Fruit fly (Drosophila melanogaster) whole organism, embryonic: ENCODE data around the gene Xport-B.

Source experiments
- Ada2b ChIP-seq: fragments of 200-800 bp; sonication (Bioruptor generic); IDR thresholded peaks from 2 replicates; pipeline ENCODE4 v1.3.6; 2022; ENCODE audit warnings: missing biosample characterization, missing genetic modification characterization
- Blimp-1 ChIP-seq: fragments of 200-800 bp; sonication (Bioruptor generic); optimal IDR thresholded peaks from 3 replicates; lab custom pipeline; 2018; ENCODE audit warnings: missing biosample characterization, missing genetic modification characterization, mild to moderate bottlenecking, moderate library complexity, missing genetic modification reagents
- CG10209 ChIP-seq: fragments of 200-800 bp; sonication (Bioruptor generic); optimal IDR thresholded peaks from 3 replicates; lab custom pipeline; 2017; ENCODE audit warnings: missing biosample characterization, mild to moderate bottlenecking, missing genetic modification characterization, missing genetic modification reagents
- CG10321 ChIP-seq: fragments of 200-800 bp; sonication (Bioruptor generic); IDR thresholded peaks from 2 replicates; pipeline ENCODE4 v1.3.6; 2022; ENCODE audit warnings: missing biosample characterization, missing genetic modification characterization
- CG11504 ChIP-seq: fragments of 200-800 bp; sonication (Bioruptor generic); optimal IDR thresholded peaks from 3 replicates; lab custom pipeline; 2019; ENCODE audit warnings: missing biosample characterization, mild to moderate bottlenecking, missing genetic modification characterization, moderate library complexity
- CG13287 ChIP-seq: fragments of 200-800 bp; sonication (Bioruptor generic); IDR thresholded peaks from 2 replicates; pipeline ENCODE4 v1.3.6; 2022; ENCODE audit warnings: missing biosample characterization, missing genetic modification characterization; ENCODE audit not compliant: partially characterized antibody
- CG13296 ChIP-seq: fragments of 200-800 bp; sonication (Bioruptor generic); optimal IDR thresholded peaks from 3 replicates; lab custom pipeline; 2018; ENCODE audit warnings: missing biosample characterization, mild to moderate bottlenecking, missing genetic modification characterization
- CG14710 ChIP-seq: fragments of 200-800 bp; sonication (Bioruptor generic); optimal IDR thresholded peaks from 3 replicates; lab custom pipeline; 2019; ENCODE audit warnings: missing biosample characterization, mild to moderate bottlenecking, missing genetic modification characterization, moderate library complexity
- CG14965 ChIP-seq: fragments of 200-800 bp; sonication (Bioruptor generic); optimal IDR thresholded peaks from 2 replicates; lab custom pipeline; 2016; ENCODE audit warnings: missing biosample characterization, missing genetic modification characterization, borderline replicate concordance
- CG15269 ChIP-seq: fragments of 200-800 bp; sonication (Bioruptor generic); optimal IDR thresholded peaks from 2 replicates; lab custom pipeline; 2018; ENCODE audit warnings: missing biosample characterization, mild to moderate bottlenecking, missing genetic modification characterization, moderate library complexity
- CG1602 ChIP-seq: fragments of 200-800 bp; sonication (Bioruptor generic); optimal IDR thresholded peaks from 3 replicates; lab custom pipeline; 2016; ENCODE audit warnings: missing biosample characterization, missing genetic modification characterization
- CG17186 ChIP-seq: fragments of 200-800 bp; sonication (Bioruptor generic); optimal IDR thresholded peaks from 3 replicates; lab custom pipeline; 2017; ENCODE audit warnings: missing biosample characterization, missing genetic modification reagents, missing genetic modification characterization
- CG18599 ChIP-seq: fragments of 200-800 bp; sonication (Bioruptor generic); optimal IDR thresholded peaks from 3 replicates; lab custom pipeline; 2017; ENCODE audit warnings: missing biosample characterization, missing genetic modification characterization, mild to moderate bottlenecking, moderate library complexity, missing genetic modification reagents
- CG3995 ChIP-seq: fragments of 200-800 bp; sonication (Bioruptor generic); optimal IDR thresholded peaks from 3 replicates; lab custom pipeline; 2016; ENCODE audit warnings: missing biosample characterization, missing genetic modification characterization
- CG4328 ChIP-seq: fragments of 200-800 bp; sonication (Bioruptor generic); optimal IDR thresholded peaks from 3 replicates; lab custom pipeline; 2017; ENCODE audit warnings: missing biosample characterization, missing genetic modification reagents, missing genetic modification characterization
- CG4854 ChIP-seq: fragments of 200-800 bp; sonication (Bioruptor generic); optimal IDR thresholded peaks from 2 replicates; lab custom pipeline; 2016; ENCODE audit warnings: missing biosample characterization, missing genetic modification characterization, inconsistent platforms
- CG7786 ChIP-seq: fragments of 200-800 bp; sonication (Bioruptor generic); optimal IDR thresholded peaks from 2 replicates; lab custom pipeline; 2016; ENCODE audit warnings: missing biosample characterization, missing genetic modification characterization
- CG7963 ChIP-seq: fragments of 200-800 bp; sonication (Bioruptor generic); IDR thresholded peaks from 3 replicates; pipeline ENCODE4 v1.3.6; 2022; ENCODE audit warnings: missing biosample characterization, missing genetic modification characterization; ENCODE audit not compliant: partially characterized antibody
- CG8359 ChIP-seq: fragments of 200-800 bp; sonication (Bioruptor generic); optimal IDR thresholded peaks from 2 replicates; lab custom pipeline; 2017; ENCODE audit warnings: missing biosample characterization, mild to moderate bottlenecking, missing genetic modification characterization, borderline replicate concordance
- CG9437 ChIP-seq: fragments of 200-800 bp; sonication (Bioruptor generic); optimal IDR thresholded peaks from 2 replicates; lab custom pipeline; 2018; ENCODE audit warnings: missing biosample characterization, mild to moderate bottlenecking, missing genetic modification characterization
- CG9727 ChIP-seq: fragments of 200-800 bp; sonication (Bioruptor generic); optimal IDR thresholded peaks from 3 replicates; lab custom pipeline; 2017; ENCODE audit warnings: missing biosample characterization, mild to moderate bottlenecking, missing genetic modification characterization
- CG9876 ChIP-seq: fragments of 200-800 bp; sonication (Bioruptor generic); optimal IDR thresholded peaks from 2 replicates; lab custom pipeline; 2016; ENCODE audit warnings: missing biosample characterization, missing genetic modification characterization
- Fer1 ChIP-seq: fragments of 200-800 bp; sonication (Bioruptor generic); optimal IDR thresholded peaks from 2 replicates; lab custom pipeline; 2017; ENCODE audit warnings: missing biosample characterization, mild to moderate bottlenecking, missing genetic modification characterization
- Lpt ChIP-seq: fragments of >200 bp; optimal IDR thresholded peaks from 2 replicates; lab custom pipeline; 2018; ENCODE audit warnings: missing biosample characterization, missing genetic modification characterization
- Med ChIP-seq: fragments of 200-800 bp; sonication (Bioruptor generic); peaks from one replicate; lab custom pipeline; 2016; ENCODE audit warnings: missing biosample characterization, missing genetic modification characterization, mild to moderate bottlenecking, inconsistent platforms, moderate library complexity
- Neu2 ChIP-seq: fragments of 200-800 bp; sonication (Bioruptor generic); optimal IDR thresholded peaks from 3 replicates; lab custom pipeline; 2016; ENCODE audit warnings: missing biosample characterization, missing genetic modification characterization, borderline replicate concordance
- Pdp1 ChIP-seq, 2 experiments: fragments of 200-800 bp; sonication (Bioruptor generic); optimal IDR thresholded peaks; 3 replicates each; lab custom pipeline; 2016; ENCODE audit warnings: missing biosample characterization in 2 of 2, missing genetic modification characterization in 2 of 2, mild to moderate bottlenecking in 1 of 2, moderate library complexity in 1 of 2
- Side ChIP-seq: fragments of 200-800 bp; sonication (Bioruptor generic); optimal IDR thresholded peaks from 2 replicates; lab custom pipeline; 2016; ENCODE audit warnings: missing biosample characterization, missing genetic modification characterization
- Sry-β ChIP-seq: fragments of 200-800 bp; sonication (Bioruptor generic); optimal IDR thresholded peaks from 2 replicates; lab custom pipeline; 2018; ENCODE audit warnings: missing biosample characterization, mild to moderate bottlenecking, missing genetic modification characterization, moderate library complexity
- ac ChIP-seq: fragments of 200-800 bp; sonication (Bioruptor generic); optimal IDR thresholded peaks from 3 replicates; lab custom pipeline; 2017; ENCODE audit warnings: missing biosample characterization, mild to moderate bottlenecking, missing genetic modification characterization
- cg ChIP-seq: fragments of 200-800 bp; sonication (Bioruptor generic); optimal IDR thresholded peaks from 3 replicates; lab custom pipeline; 2019; ENCODE audit warnings: missing biosample characterization, mild to moderate bottlenecking, missing genetic modification characterization, moderate library complexity
- ci ChIP-seq: fragments of 200-800 bp; sonication (Bioruptor generic); IDR thresholded peaks from 3 replicates; pipeline ENCODE4 v1.3.6; 2022; ENCODE audit warnings: missing biosample characterization, missing genetic modification characterization
- da ChIP-seq: fragments of 200-800 bp; sonication (Bioruptor generic); optimal IDR thresholded peaks from 2 replicates; lab custom pipeline; 2016; ENCODE audit warnings: missing biosample characterization, missing genetic modification characterization
- dan ChIP-seq: fragments of 200-800 bp; sonication (Bioruptor generic); IDR thresholded peaks from 2 replicates; pipeline ENCODE4 v1.3.6; 2022; ENCODE audit warnings: missing biosample characterization, missing genetic modification characterization
- dmrt11E ChIP-seq: fragments of 200-800 bp; sonication (Bioruptor generic); optimal IDR thresholded peaks from 3 replicates; lab custom pipeline; 2018; ENCODE audit warnings: missing biosample characterization, mild to moderate bottlenecking, missing genetic modification characterization, moderate library complexity
- ems ChIP-seq: fragments of 200-800 bp; sonication (Bioruptor generic); optimal IDR thresholded peaks from 3 replicates; lab custom pipeline; 2016; ENCODE audit warnings: missing biosample characterization, missing genetic modification characterization
- ewg ChIP-seq: fragments of 200-800 bp; sonication (Bioruptor generic); optimal IDR thresholded peaks from 3 replicates; lab custom pipeline; 2017; ENCODE audit warnings: mild to moderate bottlenecking, missing biosample characterization, missing genetic modification reagents, missing genetic modification characterization
- jumu ChIP-seq: fragments of 200-800 bp; sonication (Bioruptor generic); optimal IDR thresholded peaks from 3 replicates; lab custom pipeline; 2016; ENCODE audit warnings: missing biosample characterization, missing genetic modification characterization
- knrl ChIP-seq: fragments of 200-800 bp; sonication (Bioruptor generic); IDR thresholded peaks from 3 replicates; pipeline ENCODE4 v1.3.6; 2022; ENCODE audit warnings: missing biosample characterization, missing genetic modification characterization; ENCODE audit not compliant: partially characterized antibody
- lilli ChIP-seq: fragments of 200-800 bp; sonication (Bioruptor generic); optimal IDR thresholded peaks from 3 replicates; lab custom pipeline; 2016; ENCODE audit warnings: missing biosample characterization, missing genetic modification characterization
- pb ChIP-seq: fragments of 200-800 bp; sonication (Bioruptor generic); optimal IDR thresholded peaks from 3 replicates; lab custom pipeline; 2016; ENCODE audit warnings: missing biosample characterization, missing genetic modification characterization
- psq ChIP-seq: fragments of 200-800 bp; sonication (Bioruptor generic); optimal IDR thresholded peaks from 2 replicates; lab custom pipeline; 2017; ENCODE audit warnings: missing biosample characterization, missing genetic modification characterization
- repo ChIP-seq: fragments of 200-800 bp; sonication (Bioruptor generic); optimal IDR thresholded peaks from 2 replicates; lab custom pipeline; 2016; ENCODE audit warnings: missing biosample characterization, missing genetic modification characterization
- sd ChIP-seq: fragments of 200-800 bp; sonication (Bioruptor generic); optimal IDR thresholded peaks from 3 replicates; lab custom pipeline; 2018; ENCODE audit warnings: missing biosample characterization, mild to moderate bottlenecking, missing genetic modification characterization, moderate library complexity
- tap ChIP-seq: fragments of 200-800 bp; optimal IDR thresholded peaks from 3 replicates; lab custom pipeline; 2019; ENCODE audit warnings: missing biosample characterization, mild to moderate bottlenecking, missing genetic modification characterization, moderate library complexity
- tio ChIP-seq: fragments of 200-800 bp; sonication (Bioruptor generic); optimal IDR thresholded peaks from 2 replicates; lab custom pipeline; 2017; ENCODE audit warnings: missing biosample characterization, missing genetic modification characterization, inconsistent platforms
- usp ChIP-seq: fragments of >200 bp; optimal IDR thresholded peaks from 2 replicates; lab custom pipeline; 2017; ENCODE audit warnings: missing biosample characterization, missing genetic modification characterization
- vfl ChIP-seq: fragments of 200-800 bp; sonication (Bioruptor generic); optimal IDR thresholded peaks from 2 replicates; lab custom pipeline; 2016; ENCODE audit warnings: missing biosample characterization, missing genetic modification characterization
- wdn ChIP-seq: fragments of 200-800 bp; sonication (Bioruptor generic); IDR thresholded peaks from 2 replicates; pipeline ENCODE4 v1.3.6; 2022; ENCODE audit warnings: missing biosample characterization, missing genetic modification characterization
- zen ChIP-seq: fragments of 200-800 bp; sonication (Bioruptor generic); optimal IDR thresholded peaks from 3 replicates; lab custom pipeline; 2018; ENCODE audit warnings: missing biosample characterization, mild to moderate bottlenecking, missing genetic modification characterization, moderate library complexity

The Xport-B gene

DNA sequence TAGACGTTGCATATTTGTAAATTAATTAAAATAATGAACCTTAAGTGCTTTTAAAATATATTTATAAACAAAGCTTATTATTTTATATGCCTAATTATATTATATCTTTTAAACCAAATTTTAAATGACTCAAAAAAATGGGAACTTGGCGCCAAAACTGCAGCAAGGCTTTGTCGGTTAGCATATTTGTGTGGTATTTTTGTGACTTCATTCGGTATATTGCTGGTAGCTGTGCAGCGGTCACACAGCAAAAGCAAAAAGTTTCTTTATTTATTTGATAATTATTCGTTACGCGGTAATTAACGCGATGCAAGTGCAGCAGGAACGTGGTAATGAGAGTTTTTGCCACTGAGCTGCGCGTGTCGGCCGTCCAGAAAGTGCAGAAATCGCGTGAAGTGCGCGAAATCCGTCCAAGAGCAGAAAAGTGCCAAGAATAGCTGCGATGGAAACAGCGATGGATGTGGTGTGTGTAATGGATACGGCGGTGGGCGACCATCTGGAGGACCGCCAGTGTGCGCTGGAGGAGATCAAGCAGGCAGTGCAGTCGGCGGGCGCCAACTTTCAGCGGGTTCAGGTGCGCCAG, 35.7 kb downstream of the Xport-B start, which contains the start of gene Ask1 (continued):
- TF ChIP-seq CG18599 (no peak), Neu2 (GFP tag; lab: Kevin White, UChicago) (no peak), dmrt11E (tag; lab: Kevin White, UChicago) (no peak), CG10209 (GFP tag; lab: Kevin White, UChicago) (no peak), CG14710 (tag; lab: Kevin White, UChicago) (peak; percentile 13), Fer1 (GFP tag; lab: Kevin White, UChicago) (no peak), dan (no peak), Med (GFP tag; lab: Kevin White, UChicago) (peak; percentile 70), CG9727 (GFP tag; lab: Kevin White, UChicago) (no peak), lilli (GFP tag; lab: Kevin White, UChicago) (no peak), CG8359 (GFP tag; lab: Kevin White, UChicago) (no peak), vfl (GFP tag; lab: Kevin White, UChicago) (no peak), psq (GFP tag; lab: Kevin White, UChicago) (no peak), usp (GFP tag; lab: Kevin White, UChicago) (no peak), wdn (GFP tag; lab: Robert Waterston, UW) (no peak), repo (GFP tag; lab: Kevin White, UChicago) (no peak), ewg (GFP tag; lab: Kevin White, UChicago) (no peak), Sry-β (no peak), tio (GFP tag; lab: Kevin White, UChicago) (no peak), CG3995 (GFP tag; lab: Kevin White, UChicago) (no peak), Lpt (GFP tag; lab: Kevin White, UChicago) (no peak), CG17186 (peak; percentile 47), CG14965 (no peak), ems (GFP tag; lab: Kevin White, UChicago) (no peak), Ada2b (no peak), ac (GFP tag; lab: Kevin White, UChicago) (no peak), pb (GFP tag; lab: Kevin White, UChicago) (no peak), CG9437 (no peak), CG15269 (no peak), CG11504 (tag; lab: Kevin White, UChicago) (no peak), sd (tag; lab: Kevin White, UChicago) (no peak), CG7963 (GFP tag; lab: Robert Waterston, UW) (no peak), CG7786 (GFP tag; lab: Kevin White, UChicago) (no peak), Pdp1 (GFP tag; optimal IDR thresholded peaks at IDR 0.05; lab: Kevin White, UChicago) (peak in 1 of 2 experiments; percentile 48), CG10321 (GFP tag; lab: Robert Waterston, UW) (no peak), CG1602 (no peak), CG13296 (GFP tag; lab: Kevin White, UChicago) (no peak), CG13287 (GFP tag; lab: Robert Waterston, UW) (0 out of 2 replicates have a peak, but pooled peaks have one; percentile 6), da (GFP tag; lab: Kevin White, UChicago) (no peak), Side (GFP tag; lab: Kevin White, UChicago) (no peak), CG9876 (GFP tag; lab: Kevin White, UChicago) (no peak), zen (peak; percentile 44), CG4328 (GFP tag; lab: Kevin White, UChicago) (no peak), Blimp-1 (GFP tag; lab: Kevin White, UChicago) (no peak), cg (GFP tag; lab: Kevin White, UChicago) (no peak), jumu (GFP tag; lab: Kevin White, UChicago) (no peak), ci (no peak), tap (tag; lab: Kevin White, UChicago) (no peak), knrl (GFP tag; lab: Robert Waterston, UW) (no peak), CG4854 (GFP tag; lab: Kevin White, UChicago) (peak; percentile 15)
